Fruit fly (Drosophila melanogaster) whole organism, embryonic: Measurements from ENCODE around the gene CRAT.

Experiments
- Ada2b ChIP-seq: fragments of 200-800 bp; sonication (Bioruptor generic); IDR thresholded peaks from 2 replicates; pipeline ENCODE4 v1.3.6; 2022; ENCODE audit warnings: missing biosample characterization, missing genetic modification characterization
- Atf-2 ChIP-seq: fragments of 200-800 bp; sonication (Bioruptor generic); optimal IDR thresholded peaks from 2 replicates; lab custom pipeline; 2016; ENCODE audit warnings: missing biosample characterization, missing genetic modification characterization
- Atf6 ChIP-seq: fragments of 200-800 bp; sonication (Bioruptor generic); IDR thresholded peaks from 2 replicates; pipeline ENCODE4 v1.3.6; 2022; ENCODE audit warnings: missing biosample characterization, missing genetic modification characterization
- Bgb ChIP-seq: fragments of 200-800 bp; sonication (Bioruptor generic); IDR thresholded peaks from 2 replicates; pipeline ENCODE4 v1.3.6; 2022; ENCODE audit warnings: missing biosample characterization, missing genetic modification characterization; ENCODE audit not compliant: partially characterized antibody
- CG10321 ChIP-seq: fragments of 200-800 bp; sonication (Bioruptor generic); IDR thresholded peaks from 2 replicates; pipeline ENCODE4 v1.3.6; 2022; ENCODE audit warnings: missing biosample characterization, missing genetic modification characterization
- CG10366 ChIP-seq: fragments of 200-800 bp; sonication (Bioruptor generic); IDR thresholded peaks from 2 replicates; pipeline ENCODE4 v1.3.6; 2022; ENCODE audit warnings: missing biosample characterization, missing genetic modification characterization
- CG10959 ChIP-seq: fragments of 200-800 bp; sonication (Bioruptor generic); IDR thresholded peaks from 2 replicates; pipeline ENCODE4 v1.3.6; 2022; ENCODE audit warnings: missing biosample characterization, missing genetic modification characterization
- CG10979 ChIP-seq: fragments of 200-800 bp; sonication (Bioruptor generic); optimal IDR thresholded peaks from 2 replicates; lab custom pipeline; 2018; ENCODE audit warnings: missing biosample characterization, mild to moderate bottlenecking, missing genetic modification characterization, moderate library complexity
- CG13123 ChIP-seq: fragments of 200-800 bp; sonication (Bioruptor generic); optimal IDR thresholded peaks from 2 replicates; lab custom pipeline; 2016; ENCODE audit warnings: missing biosample characterization, missing genetic modification characterization
- CG15514 ChIP-seq: fragments of 200-800 bp; sonication (Bioruptor generic); optimal IDR thresholded peaks from 3 replicates; lab custom pipeline; 2017; ENCODE audit warnings: missing biosample characterization, missing genetic modification characterization, mild to moderate bottlenecking, moderate library complexity, missing genetic modification reagents
- CG15601 ChIP-seq: fragments of 200-800 bp; sonication (Bioruptor generic); optimal IDR thresholded peaks from 3 replicates; lab custom pipeline; 2019; ENCODE audit warnings: missing biosample characterization, mild to moderate bottlenecking, missing genetic modification characterization, moderate library complexity
- CG18476 ChIP-seq: fragments of 200-800 bp; sonication (Bioruptor generic); optimal IDR thresholded peaks from 2 replicates; lab custom pipeline; 2016; ENCODE audit warnings: missing biosample characterization, mild to moderate bottlenecking, missing genetic modification characterization
- CG18764 ChIP-seq: fragments of 200-800 bp; sonication (Bioruptor generic); optimal IDR thresholded peaks from 3 replicates; lab custom pipeline; 2016; ENCODE audit warnings: missing biosample characterization, missing genetic modification characterization
- CG2199 ChIP-seq: fragments of 200-800 bp; sonication (Bioruptor generic); IDR thresholded peaks from 3 replicates; pipeline ENCODE4 v1.3.6; 2022; ENCODE audit warnings: missing biosample characterization, missing genetic modification characterization
- CG2712 ChIP-seq: fragments of 200-800 bp; optimal IDR thresholded peaks from 3 replicates; lab custom pipeline; 2019; ENCODE audit warnings: missing biosample characterization, mild to moderate bottlenecking, missing genetic modification characterization, moderate library complexity
- CG4707 ChIP-seq: fragments of 200-800 bp; sonication (Bioruptor generic); optimal IDR thresholded peaks from 2 replicates; lab custom pipeline; 2018; ENCODE audit warnings: missing biosample characterization, mild to moderate bottlenecking, missing genetic modification characterization, moderate library complexity
- CG8944 ChIP-seq: fragments of 200-800 bp; sonication (Bioruptor generic); optimal IDR thresholded peaks from 3 replicates; lab custom pipeline; 2016; ENCODE audit warnings: missing biosample characterization, missing genetic modification characterization
- CG9727 ChIP-seq: fragments of 200-800 bp; sonication (Bioruptor generic); optimal IDR thresholded peaks from 3 replicates; lab custom pipeline; 2017; ENCODE audit warnings: missing biosample characterization, mild to moderate bottlenecking, missing genetic modification characterization
- CHES-1-like ChIP-seq: fragments of 200-800 bp; sonication (Bioruptor generic); optimal IDR thresholded peaks from 2 replicates; lab custom pipeline; 2016; ENCODE audit warnings: missing biosample characterization, missing genetic modification characterization
- E2f2 ChIP-seq: fragments of 200-800 bp; sonication (Bioruptor generic); IDR thresholded peaks from 2 replicates; pipeline ENCODE4 v1.3.6; 2022; ENCODE audit warnings: missing biosample characterization, missing genetic modification characterization
- Gsc ChIP-seq: fragments of 200-800 bp; sonication (Bioruptor generic); IDR thresholded peaks from 2 replicates; pipeline ENCODE4 v1.3.6; 2022; ENCODE audit warnings: missing biosample characterization, missing genetic modification characterization
- Hey ChIP-seq: fragments of 200-800 bp; sonication (Bioruptor generic); optimal IDR thresholded peaks from 3 replicates; lab custom pipeline; 2018; ENCODE audit warnings: missing biosample characterization, mild to moderate bottlenecking, missing genetic modification characterization
- HmgD ChIP-seq: fragments of 200-800 bp; sonication (Bioruptor generic); optimal IDR thresholded peaks from 3 replicates; lab custom pipeline; 2016; ENCODE audit warnings: missing biosample characterization, missing genetic modification characterization
- Hsf ChIP-seq: fragments of 200-800 bp; sonication (Bioruptor generic); optimal IDR thresholded peaks from 3 replicates; lab custom pipeline; 2016; ENCODE audit warnings: missing biosample characterization, missing genetic modification characterization
- MBD-R2 ChIP-seq: fragments of 200-800 bp; sonication (Bioruptor generic); IDR thresholded peaks from 2 replicates; pipeline ENCODE4 v1.3.6; 2022; ENCODE audit warnings: missing biosample characterization, missing genetic modification characterization
- NK7.1 ChIP-seq: fragments of 200-800 bp; sonication (Bioruptor generic); optimal IDR thresholded peaks from 3 replicates; lab custom pipeline; 2016; ENCODE audit warnings: missing biosample characterization, missing genetic modification characterization
- Optix ChIP-seq: fragments of 200-800 bp; sonication (Bioruptor generic); IDR thresholded peaks from 3 replicates; pipeline ENCODE4 v1.3.6; 2022; ENCODE audit warnings: missing biosample characterization, missing genetic modification characterization
- Sin3A ChIP-seq: fragments of >200 bp; optimal IDR thresholded peaks from 2 replicates; lab custom pipeline; 2018
- Six4 ChIP-seq: fragments of 200-800 bp; sonication (Bioruptor generic); optimal IDR thresholded peaks from 2 replicates; lab custom pipeline; 2016; ENCODE audit warnings: missing biosample characterization, missing genetic modification characterization
- bcd ChIP-seq: fragments of 200-800 bp; sonication (Bioruptor generic); optimal IDR thresholded peaks from 2 replicates; lab custom pipeline; 2017; ENCODE audit warnings: missing biosample characterization, mild to moderate bottlenecking, missing genetic modification characterization
- bsh ChIP-seq, 2 experiments: fragments of 200-800 bp; sonication (Bioruptor generic); optimal IDR thresholded peaks; 2 replicates each; lab custom pipeline; 2017 to 2018; ENCODE audit warnings: mild to moderate bottlenecking in 2 of 2, missing biosample characterization in 2 of 2, missing genetic modification characterization in 2 of 2, moderate library complexity in 1 of 2
- chn ChIP-seq: fragments of 200-800 bp; sonication (Bioruptor generic); optimal IDR thresholded peaks from 2 replicates; lab custom pipeline; 2016; ENCODE audit warnings: missing biosample characterization, missing genetic modification characterization
- crc ChIP-seq: fragments of 200-800 bp; sonication (Bioruptor generic); optimal IDR thresholded peaks from 2 replicates; lab custom pipeline; 2016; ENCODE audit warnings: missing biosample characterization, missing genetic modification characterization
- ems ChIP-seq: fragments of 200-800 bp; sonication (Bioruptor generic); optimal IDR thresholded peaks from 3 replicates; lab custom pipeline; 2016; ENCODE audit warnings: missing biosample characterization, missing genetic modification characterization
- fd96Cb ChIP-seq: fragments of 200-800 bp; sonication (Bioruptor generic); optimal IDR thresholded peaks from 2 replicates; lab custom pipeline; 2018; ENCODE audit warnings: missing biosample characterization, mild to moderate bottlenecking, missing genetic modification characterization, moderate library complexity
- ftz-f1 ChIP-seq: fragments of 200-800 bp; sonication (Bioruptor generic); optimal IDR thresholded peaks from 2 replicates; lab custom pipeline; 2016; ENCODE audit warnings: missing biosample characterization, missing genetic modification characterization
- gcm ChIP-seq: fragments of 200-800 bp; sonication (Bioruptor generic); optimal IDR thresholded peaks from 2 replicates; lab custom pipeline; 2019; ENCODE audit warnings: missing biosample characterization, mild to moderate bottlenecking, missing genetic modification characterization, moderate library complexity
- inv ChIP-seq: fragments of 200-800 bp; sonication (Bioruptor generic); IDR thresholded peaks from 2 replicates; pipeline ENCODE4 v1.3.6; 2022; ENCODE audit warnings: missing biosample characterization, missing genetic modification characterization; ENCODE audit not compliant: partially characterized antibody
- knrl ChIP-seq: fragments of 200-800 bp; sonication (Bioruptor generic); IDR thresholded peaks from 3 replicates; pipeline ENCODE4 v1.3.6; 2022; ENCODE audit warnings: missing biosample characterization, missing genetic modification characterization; ENCODE audit not compliant: partially characterized antibody
- lilli ChIP-seq: fragments of 200-800 bp; sonication (Bioruptor generic); optimal IDR thresholded peaks from 3 replicates; lab custom pipeline; 2016; ENCODE audit warnings: missing biosample characterization, missing genetic modification characterization
- lmd ChIP-seq: fragments of 200-800 bp; sonication (Bioruptor generic); IDR thresholded peaks from 2 replicates; pipeline ENCODE4 v1.3.6; 2022; ENCODE audit warnings: missing biosample characterization, missing genetic modification characterization
- mld ChIP-seq: fragments of 200-800 bp; sonication (Bioruptor generic); IDR thresholded peaks from 3 replicates; pipeline ENCODE4 v1.3.6; 2022; ENCODE audit warnings: missing biosample characterization, missing genetic modification characterization; ENCODE audit not compliant: partially characterized antibody
- nmo ChIP-seq: fragments of 200-800 bp; sonication (Bioruptor generic); optimal IDR thresholded peaks from 2 replicates; lab custom pipeline; 2018; ENCODE audit warnings: missing biosample characterization, mild to moderate bottlenecking, missing genetic modification characterization, moderate library complexity
- nom ChIP-seq: fragments of 200-800 bp; sonication (Bioruptor generic); optimal IDR thresholded peaks from 2 replicates; lab custom pipeline; 2017; ENCODE audit warnings: missing biosample characterization, missing genetic modification characterization, mild to moderate bottlenecking, moderate library complexity, missing genetic modification reagents
- odd ChIP-seq: fragments of 200-800 bp; sonication (Bioruptor generic); optimal IDR thresholded peaks from 2 replicates; lab custom pipeline; 2017; ENCODE audit warnings: missing biosample characterization, mild to moderate bottlenecking, missing genetic modification characterization
- p53 ChIP-seq: fragments of 200-800 bp; sonication (Bioruptor generic); optimal IDR thresholded peaks from 2 replicates; lab custom pipeline; 2016; ENCODE audit warnings: missing biosample characterization, missing genetic modification characterization
- sima ChIP-seq: fragments of 200-800 bp; sonication (Bioruptor generic); optimal IDR thresholded peaks from 2 replicates; lab custom pipeline; 2016; ENCODE audit warnings: missing biosample characterization, missing genetic modification characterization
- sqz ChIP-seq: fragments of 200-800 bp; sonication (Bioruptor generic); optimal IDR thresholded peaks from 3 replicates; lab custom pipeline; 2018; ENCODE audit warnings: missing biosample characterization, mild to moderate bottlenecking, missing genetic modification characterization
- sug ChIP-seq: fragments of 200-800 bp; optimal IDR thresholded peaks from 2 replicates; lab custom pipeline; 2019; ENCODE audit warnings: missing biosample characterization, mild to moderate bottlenecking, missing genetic modification characterization, moderate library complexity
- tgo ChIP-seq: fragments of 200-800 bp; sonication (Bioruptor generic); IDR thresholded peaks from 3 replicates; pipeline ENCODE4 v1.3.6; 2022; ENCODE audit warnings: missing biosample characterization, missing genetic modification characterization
- toy ChIP-seq: fragments of 200-800 bp; sonication (Bioruptor generic); IDR thresholded peaks from 2 replicates; pipeline ENCODE4 v1.3.6; 2022; ENCODE audit warnings: missing biosample characterization, missing genetic modification characterization
- zfh2 ChIP-seq: fragments of 200-800 bp; sonication (Bioruptor generic); optimal IDR thresholded peaks from 2 replicates; lab custom pipeline; 2016; ENCODE audit warnings: missing biosample characterization, missing genetic modification characterization

Gene CRAT

dm6 chr3R:6380129-6380528 lies 4.3 kb upstream of the CRAT start, which contains the start of the genes CG1024 and TfIIFalpha (continued):
- peak; percentile 9 for TF ChIP-seq Hsf (GFP tag; lab: Kevin White, UChicago)
- peak; percentile 84 for TF ChIP-seq inv (GFP tag; lab: Robert Waterston, UW)
- no peak for TF ChIP-seq Ada2b (GFP tag; lab: Robert Waterston, UW)
- no peak for TF ChIP-seq CG4707 (GFP tag; lab: Kevin White, UChicago)
- TF ChIP-seq CG9727 (GFP tag; lab: Kevin White, UChicago), result no peak
- TF ChIP-seq CG2199, result no peak
- no peak for TF ChIP-seq ftz-f1 (GFP tag; lab: Kevin White, UChicago)
- TF ChIP-seq Hey, result no peak
- peak; percentile 81 for TF ChIP-seq knrl (GFP tag; lab: Robert Waterston, UW)
- TF ChIP-seq CG15601 (tag; lab: Kevin White, UChicago), result no peak
- no peak for TF ChIP-seq Optix (GFP tag; lab: Robert Waterston, UW)
- TF ChIP-seq gcm, result no peak
- no peak for TF ChIP-seq p53 (GFP tag; lab: Kevin White, UChicago)
- TF ChIP-seq fd96Cb, result no peak
- TF ChIP-seq Atf-2 (GFP tag; lab: Kevin White, UChicago), result no peak
- no peak for TF ChIP-seq NK7.1
- no peak for TF ChIP-seq CG13123 (GFP tag; lab: Kevin White, UChicago)
- TF ChIP-seq mld, result peak; percentile 87
- TF ChIP-seq CG18764 (GFP tag; lab: Kevin White, UChicago), result no peak
- TF ChIP-seq nom (GFP tag; lab: Kevin White, UChicago), result no peak
- TF ChIP-seq sima (GFP tag; lab: Kevin White, UChicago), result no peak
- no peak for TF ChIP-seq ems (GFP tag; lab: Kevin White, UChicago)
- TF ChIP-seq Gsc (GFP tag; lab: Robert Waterston, UW), result no peak
- no peak for TF ChIP-seq tgo (GFP tag; lab: Robert Waterston, UW)
- TF ChIP-seq CG15514 (GFP tag; lab: Kevin White, UChicago), result no peak
- TF ChIP-seq Sin3A (lab: Kevin White, UChicago), result peak; percentile 34
- no peak for TF ChIP-seq odd (GFP tag; lab: Kevin White, UChicago)
- TF ChIP-seq crc (GFP tag; lab: Kevin White, UChicago), result no peak
- TF ChIP-seq CG10321 (GFP tag; lab: Robert Waterston, UW), result no peak
- peak; percentile 20 for TF ChIP-seq lilli (GFP tag; lab: Kevin White, UChicago)
- TF ChIP-seq nmo, result peak; percentile 40
- no peak for TF ChIP-seq CG10366
- TF ChIP-seq CHES-1-like (GFP tag; lab: Kevin White, UChicago), result peak; percentile 21
- peak; percentile 47 for TF ChIP-seq CG2712 (tag; lab: Kevin White, UChicago)
- TF ChIP-seq toy (GFP tag; lab: Robert Waterston, UW), result no peak
- no peak for TF ChIP-seq Six4 (GFP tag; lab: Kevin White, UChicago)
- peak; percentile 79 for TF ChIP-seq Bgb
- no peak for TF ChIP-seq HmgD (GFP tag; lab: Kevin White, UChicago)
- no peak for TF ChIP-seq zfh2
- peak; percentile 64 for TF ChIP-seq E2f2
- no peak for TF ChIP-seq chn (GFP tag; lab: Kevin White, UChicago)
- TF ChIP-seq CG10979 (tag; lab: Kevin White, UChicago), result peak; percentile 4
- no peak for TF ChIP-seq CG10959 (GFP tag; lab: Robert Waterston, UW)
- peak; percentile 73 for TF ChIP-seq MBD-R2 (GFP tag; lab: Robert Waterston, UW)
- 0 out of 2 replicates have a peak, but pooled peaks have one; percentile 9 for TF ChIP-seq Atf6 (GFP tag; lab: Robert Waterston, UW)
- peak; percentile 35 for TF ChIP-seq sug
- TF ChIP-seq lmd (GFP tag; lab: Robert Waterston, UW), result no peak
- no peak for TF ChIP-seq bcd (GFP tag; lab: Kevin White, UChicago)
- no peak for TF ChIP-seq CG18476 (GFP tag; lab: Kevin White, UChicago)
- TF ChIP-seq CG8944, result no peak
- no peak for TF ChIP-seq bsh (GFP tag; optimal IDR thresholded peaks at IDR 0.05; lab: Kevin White, UChicago)
- TF ChIP-seq sqz, result no peak
